Worm (Caenorhabditis elegans) whole organism, L3 larva: Measurements from ENCODE around the gene F22H10.1.
A peak's percentile ranks its signal among the peaks of the same experiment; 100 is the strongest.

Experiments used
- R02D3.7 ChIP-seq: fragments of 150-350 bp; optimal IDR thresholded peaks from 2 replicates; lab custom pipeline; 2014; ENCODE audit warnings: missing biosample characterization, missing genetic modification characterization
- ZK546.5 ChIP-seq: sonication (generic microtip); optimal IDR thresholded peaks from 2 replicates; lab custom pipeline; 2017; ENCODE audit warnings: missing biosample characterization, missing genetic modification characterization
- aly-2 ChIP-seq: fragments of 150-350 bp; optimal IDR thresholded peaks from 2 replicates; lab custom pipeline; 2014; ENCODE audit warnings: missing biosample characterization, missing genetic modification characterization
- ceh-28 ChIP-seq: fragments of 150-350 bp; optimal IDR thresholded peaks from 2 replicates; lab custom pipeline; 2014; ENCODE audit warnings: missing biosample characterization, missing genetic modification reagents, missing genetic modification characterization
- ceh-82 ChIP-seq: fragments of 150-350 bp; optimal IDR thresholded peaks from 2 replicates; lab custom pipeline; 2014; ENCODE audit warnings: missing biosample characterization, missing genetic modification characterization
- ceh-9 ChIP-seq: sonication (generic microtip); optimal IDR thresholded peaks from 2 replicates; lab custom pipeline; 2018; ENCODE audit warnings: missing biosample characterization, missing genetic modification characterization
- egl-27 ChIP-seq: sonication (generic microtip); optimal IDR thresholded peaks from 4 replicates; lab custom pipeline; 2017; ENCODE audit warnings: missing biosample characterization, missing genetic modification reagents, missing genetic modification characterization
- egl-5 ChIP-seq: fragments of 150-350 bp; optimal IDR thresholded peaks from 2 replicates; lab custom pipeline; 2017; ENCODE audit warnings: missing biosample characterization, missing genetic modification reagents, missing genetic modification characterization, inconsistent platforms
- elt-1 ChIP-seq: fragments of 150-350 bp; optimal IDR thresholded peaks from 2 replicates; lab custom pipeline; 2014; ENCODE audit warnings: missing biosample characterization, missing genetic modification characterization
- elt-2 ChIP-seq: sonication (generic microtip); optimal IDR thresholded peaks from 2 replicates; lab custom pipeline; 2016; ENCODE audit warnings: missing genetic modification reagents, mild to moderate bottlenecking, missing genetic modification characterization, missing compliant biosample characterization
- elt-3 ChIP-seq, 3 experiments: fragments of 150-350 bp in 1 of 3; sonication (generic microtip) in 2 of 3; optimal IDR thresholded peaks; 2 replicates in 2 of 3; 4 replicates in 1 of 3; lab custom pipeline; 2014 to 2017; ENCODE audit warnings: missing biosample characterization in 3 of 3, missing genetic modification characterization in 3 of 3
- fkh-10 ChIP-seq: sonication (generic microtip); optimal IDR thresholded peaks from 2 replicates; lab custom pipeline; 2017; ENCODE audit warnings: missing biosample characterization, missing genetic modification reagents, missing genetic modification characterization
- fos-1 ChIP-seq: fragments of 150-350 bp; optimal IDR thresholded peaks from 2 replicates; lab custom pipeline; 2014; ENCODE audit warnings: missing biosample characterization, missing genetic modification characterization
- hmg-11 ChIP-seq: sonication (generic microtip); optimal IDR thresholded peaks from 2 replicates; lab custom pipeline; 2016; ENCODE audit warnings: missing genetic modification characterization, missing compliant biosample characterization
- lin-15B ChIP-seq: fragments of 150-350 bp; optimal IDR thresholded peaks from 2 replicates; lab custom pipeline; 2014; ENCODE audit warnings: missing biosample characterization, missing genetic modification characterization
- lin-39 ChIP-seq: fragments of 150-350 bp; optimal IDR thresholded peaks from 2 replicates; lab custom pipeline; 2018; ENCODE audit warnings: missing biosample characterization, missing genetic modification reagents, missing genetic modification characterization
- lsy-12 ChIP-seq: sonication (generic microtip); optimal IDR thresholded peaks from 2 replicates; lab custom pipeline; 2016; ENCODE audit warnings: mild to moderate bottlenecking, missing genetic modification characterization, missing compliant biosample characterization
- mdl-1 ChIP-seq: fragments of 150-350 bp; optimal IDR thresholded peaks from 2 replicates; lab custom pipeline; 2014; ENCODE audit warnings: missing biosample characterization, missing genetic modification characterization
- mml-1 ChIP-seq: fragments of 150-350 bp; sonication (generic microtip); optimal IDR thresholded peaks from 3 replicates; lab custom pipeline; 2014; ENCODE audit warnings: missing biosample characterization, missing genetic modification characterization
- nfya-1 ChIP-seq: sonication (generic microtip); optimal IDR thresholded peaks from 2 replicates; lab custom pipeline; 2017; ENCODE audit warnings: missing genetic modification characterization, mild to moderate bottlenecking, missing compliant biosample characterization, antibody characterized with exemption, moderate library complexity; ENCODE audit not compliant: insufficient read depth
- nhr-11 ChIP-seq: fragments of 150-350 bp; optimal IDR thresholded peaks from 2 replicates; lab custom pipeline; 2014; ENCODE audit warnings: missing biosample characterization, missing genetic modification characterization
- nhr-12 ChIP-seq: fragments of 150-350 bp; optimal IDR thresholded peaks from 2 replicates; lab custom pipeline; 2014; ENCODE audit warnings: missing biosample characterization, missing genetic modification characterization
- nhr-23 ChIP-seq: fragments of 150-350 bp; optimal IDR thresholded peaks from 2 replicates; lab custom pipeline; 2014; ENCODE audit warnings: missing biosample characterization, missing genetic modification reagents, missing genetic modification characterization
- nhr-237 ChIP-seq: fragments of 150-350 bp; optimal IDR thresholded peaks from 2 replicates; lab custom pipeline; 2014; ENCODE audit warnings: missing biosample characterization, missing genetic modification characterization
- nhr-25 ChIP-seq: sonication (generic microtip); optimal IDR thresholded peaks from 2 replicates; lab custom pipeline; 2017; ENCODE audit warnings: missing biosample characterization, missing genetic modification characterization
- nhr-28 ChIP-seq: fragments of 150-350 bp; optimal IDR thresholded peaks from 2 replicates; lab custom pipeline; 2014; ENCODE audit warnings: missing biosample characterization, missing genetic modification characterization
- nhr-43 ChIP-seq: sonication (generic microtip); optimal IDR thresholded peaks from 2 replicates; lab custom pipeline; 2016; ENCODE audit warnings: mild to moderate bottlenecking, missing genetic modification characterization, missing compliant biosample characterization; ENCODE audit not compliant: poor library complexity, severe bottlenecking
- nhr-67 ChIP-seq: fragments of 150-350 bp; optimal IDR thresholded peaks from 2 replicates; lab custom pipeline; 2014; ENCODE audit warnings: missing biosample characterization, missing genetic modification characterization
- nhr-77 ChIP-seq: fragments of 150-350 bp; optimal IDR thresholded peaks from 2 replicates; lab custom pipeline; 2014; ENCODE audit warnings: missing biosample characterization, missing genetic modification characterization
- pha-4 ChIP-seq: fragments of 150-350 bp; optimal IDR thresholded peaks from 2 replicates; lab custom pipeline; 2014; ENCODE audit warnings: missing biosample characterization, missing genetic modification reagents, missing genetic modification characterization
- sea-2 ChIP-seq: fragments of 150-350 bp; sonication (generic microtip); optimal IDR thresholded peaks from 4 replicates; lab custom pipeline; 2014; ENCODE audit warnings: missing biosample characterization, missing genetic modification reagents, missing genetic modification characterization
- skn-1 ChIP-seq: fragments of 150-350 bp; optimal IDR thresholded peaks from 2 replicates; lab custom pipeline; 2014; ENCODE audit warnings: missing biosample characterization, missing genetic modification characterization
- snpc-4 ChIP-seq: fragments of 150-350 bp; optimal IDR thresholded peaks from 2 replicates; lab custom pipeline; 2014; ENCODE audit warnings: missing biosample characterization, missing genetic modification characterization
- unc-39 ChIP-seq: sonication (generic microtip); optimal IDR thresholded peaks from 4 replicates; lab custom pipeline; 2017; ENCODE audit warnings: missing biosample characterization, missing genetic modification characterization
- unc-62 ChIP-seq: fragments of 150-350 bp; sonication (generic microtip); optimal IDR thresholded peaks from 4 replicates; lab custom pipeline; 2014; ENCODE audit warnings: missing biosample characterization, missing genetic modification reagents, missing genetic modification characterization
- ztf-11 ChIP-seq: fragments of 150-350 bp; optimal IDR thresholded peaks from 2 replicates; lab custom pipeline; 2014; ENCODE audit warnings: missing biosample characterization, missing genetic modification characterization
- ztf-4 ChIP-seq: fragments of 150-350 bp; optimal IDR thresholded peaks from 2 replicates; lab custom pipeline; 2014; ENCODE audit warnings: missing biosample characterization, missing genetic modification characterization

Gene F22H10.1

ce11 chrX:16726879-16727278, 24.6 kb downstream of the F22H10.1 start (continued):
- TF ChIP-seq snpc-4 = peak; percentile 71
- peak; percentile 81 for TF ChIP-seq egl-5
- TF ChIP-seq sea-2 (GFP tag; lab: Kevin White, UChicago) = no peak
- TF ChIP-seq R02D3.7 = peak; percentile 63
- TF ChIP-seq elt-1 = peak; percentile 50
- TF ChIP-seq nhr-12 (tag; lab: Kevin White, UChicago) = no peak
- no peak for TF ChIP-seq nhr-28 (tag; lab: Kevin White, UChicago)
- TF ChIP-seq lin-15B = peak; percentile 53
- peak; percentile 54 for TF ChIP-seq unc-62 (GFP tag; lab: Kevin White, UChicago)
- no peak for TF ChIP-seq mml-1
- TF ChIP-seq hmg-11 (tag; lab: Kevin White, UChicago) = peak; percentile 97
- no peak for TF ChIP-seq ceh-9
- peak; percentile 93 for TF ChIP-seq elt-2 (tag; lab: Kevin White, UChicago)

- no peak for TF ChIP-seq nhr-67 (tag; lab: Kevin White, UChicago)
- TF ChIP-seq lin-39 (tag; lab: Kevin White, UChicago) = no peak
- TF ChIP-seq ZK546.5 (tag; lab: Kevin White, UChicago) = no peak
- TF ChIP-seq elt-2 (tag; lab: Kevin White, UChicago) = no peak
- TF ChIP-seq ceh-28 (tag; lab: Kevin White, UChicago) = no peak
- TF ChIP-seq nhr-77 (tag; lab: Kevin White, UChicago) = no peak
- no peak for TF ChIP-seq sea-2 (GFP tag; lab: Kevin White, UChicago)
- TF ChIP-seq fos-1 (tag; lab: Kevin White, UChicago) = no peak
Measured at ce11 chrX:16729259-16729658, 27.0 kb downstream of the F22H10.1 start, which contains the start of gene hda-4. hda-4 (plus strand) TSS chrX:16729559.

DNA sequence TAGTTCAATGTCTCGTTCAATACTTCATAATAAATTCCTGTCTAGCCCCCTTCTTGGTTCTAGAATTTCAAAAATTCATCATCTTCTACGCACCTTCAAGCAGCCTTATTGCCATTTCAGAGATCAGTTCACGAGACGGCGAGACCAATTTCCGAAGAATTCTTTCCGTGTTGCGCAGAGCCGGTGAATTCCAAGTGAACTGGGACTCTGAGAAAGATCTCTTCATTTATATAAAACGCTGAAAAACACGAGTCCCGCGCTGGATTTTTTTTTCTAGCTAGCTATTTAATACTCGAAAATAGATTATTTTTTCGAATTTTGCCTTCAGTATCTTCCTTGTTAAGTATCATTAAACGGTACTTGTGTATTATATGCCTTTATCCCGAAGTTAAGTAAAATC, 28.9 kb downstream of the F22H10.1 start:
- no peak for TF ChIP-seq ztf-4 (tag; lab: Kevin White, UChicago)
- no peak for TF ChIP-seq lsy-12
- TF ChIP-seq sea-2 (GFP tag; lab: Kevin White, UChicago) = no peak

DNA sequence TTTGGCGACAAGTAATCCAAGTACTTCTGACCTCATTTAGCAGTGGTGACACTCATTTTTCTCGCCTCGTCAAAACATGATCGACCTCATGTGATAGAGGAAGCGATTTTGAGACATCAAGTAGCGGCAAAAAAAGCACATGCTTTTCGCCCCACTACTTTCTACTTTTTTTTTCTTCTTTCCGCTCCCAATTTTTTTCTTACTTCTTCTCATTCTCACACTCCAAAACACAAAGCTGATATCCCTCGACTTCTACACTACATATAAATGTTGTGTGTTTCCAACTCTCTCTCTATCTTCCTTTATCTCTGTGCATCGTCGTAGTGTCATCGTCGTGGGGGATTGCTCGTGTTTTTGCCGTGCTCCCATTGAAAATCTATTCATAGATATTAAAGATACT, 30.0 kb downstream of the F22H10.1 start:
- TF ChIP-seq sea-2 (GFP tag; lab: Kevin White, UChicago) = no peak
- TF ChIP-seq nhr-12 (tag; lab: Kevin White, UChicago) = no peak
- no peak for TF ChIP-seq nhr-77 (tag; lab: Kevin White, UChicago)
- TF ChIP-seq ZK546.5 (tag; lab: Kevin White, UChicago) = no peak
- TF ChIP-seq egl-27 = no peak
- TF ChIP-seq nhr-25 (tag; lab: Kevin White, UChicago) = no peak
- TF ChIP-seq nhr-23 (tag; lab: Kevin White, UChicago) = no peak
- no peak for TF ChIP-seq pha-4 (tag; lab: Kevin White, UChicago)
- no peak for TF ChIP-seq fkh-10 (GFP tag; lab: Kevin White, UChicago)
- no peak for TF ChIP-seq mdl-1
- TF ChIP-seq ztf-11 = no peak
- no peak for TF ChIP-seq unc-39
- TF ChIP-seq elt-3 (tag; optimal IDR thresholded peaks at IDR 0.05; lab: Kevin White, UChicago) = no peak
- TF ChIP-seq nhr-237 (tag; lab: Kevin White, UChicago) = no peak
- TF ChIP-seq hmg-11 (tag; lab: Kevin White, UChicago) = no peak
- TF ChIP-seq lin-39 (tag; lab: Kevin White, UChicago) = peak; percentile 1
- TF ChIP-seq skn-1 = peak; percentile 37
- TF ChIP-seq ceh-82 (tag; lab: Kevin White, UChicago) = no peak
- TF ChIP-seq aly-2 (tag; lab: Kevin White, UChicago) = no peak
- TF ChIP-seq nhr-43 = no peak
- peak; percentile 72 for TF ChIP-seq nhr-11 (tag; lab: Kevin White, UChicago)
- no peak for TF ChIP-seq lsy-12
- peak; percentile 16 for TF ChIP-seq nfya-1
- TF ChIP-seq, all 47 proteins: peak for 4

ce11 chrX:16733411-16733810, 31.2 kb downstream of the F22H10.1 start:
- TF ChIP-seq nhr-11 (tag; lab: Kevin White, UChicago) (no peak), pha-4 (tag; lab: Kevin White, UChicago) (peak; percentile 83)
